Fruit fly (Drosophila melanogaster): ENCODE measurements around the gene CG7296.

Gene CG7296

DNA sequence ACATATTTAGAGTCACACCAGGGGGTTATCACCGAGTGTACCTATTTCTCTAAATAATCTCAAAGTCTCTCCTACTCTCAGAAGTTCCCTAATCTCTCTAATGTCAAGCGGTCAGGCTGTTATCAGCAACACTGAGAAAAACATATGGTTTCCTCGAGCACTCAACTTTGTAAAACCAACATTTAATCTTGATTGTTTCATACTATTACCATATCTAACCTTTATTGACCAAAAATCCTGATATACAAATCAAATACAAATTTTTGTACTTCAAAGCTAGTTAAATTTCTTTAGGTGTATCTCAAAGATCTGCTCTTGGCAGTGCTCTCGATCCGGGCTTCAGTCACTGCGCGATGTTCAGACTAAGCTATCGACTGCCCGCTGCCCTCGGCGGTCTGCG, 16.4 kb upstream of the CG7296 start, which contains the start of gene CG6415:
TSS of gene CG6415 (plus strand) at position 341 of the 400 bp plus-strand sequence.
- TF ChIP-seq psq (optimal IDR thresholded peaks at IDR 0.05): no peak

DNA sequence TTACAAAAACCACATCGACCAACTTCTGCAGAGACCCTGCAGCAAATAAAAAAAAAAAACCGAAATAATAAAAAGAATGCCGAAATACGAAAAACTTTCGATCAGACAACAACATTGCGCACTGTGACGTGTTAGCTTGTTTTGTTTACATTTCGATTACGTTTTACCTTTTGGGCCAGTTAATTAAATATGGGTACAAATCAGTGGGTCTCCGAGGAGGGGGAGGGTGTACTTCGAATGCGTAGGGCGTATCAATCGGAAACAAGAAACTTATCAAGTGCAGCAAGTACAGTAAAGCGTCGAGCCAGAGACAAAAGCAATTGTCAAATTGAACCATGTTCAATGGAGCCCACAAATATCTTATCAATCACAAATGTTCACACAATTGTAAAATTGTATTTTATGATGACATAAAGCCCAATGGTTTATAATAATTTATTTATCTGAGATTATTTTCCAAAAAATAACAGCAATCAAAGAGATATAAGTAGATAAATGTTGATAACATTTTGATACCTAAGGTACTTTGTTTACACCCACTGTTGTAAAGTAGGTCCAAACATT, 14.7 kb upstream of the CG7296 start, which contains the start of gene Lip1:
TSS of gene Lip1 (minus strand) at position 46 of the 564 bp plus-strand sequence.
- no peak for TF ChIP-seq EcR (GFP tag; optimal IDR thresholded peaks at IDR 0.05)
- TF ChIP-seq CG8478 (optimal IDR thresholded peaks at IDR 0.05): no peak
- no peak for TF ChIP-seq pan (optimal IDR thresholded peaks at IDR 0.05)
- no peak for TF ChIP-seq psq (optimal IDR thresholded peaks at IDR 0.05)
- no peak for TF ChIP-seq Dll (optimal IDR thresholded peaks at IDR 0.05)
- TF ChIP-seq usp (GFP tag; optimal IDR thresholded peaks at IDR 0.05): no peak

DNA sequence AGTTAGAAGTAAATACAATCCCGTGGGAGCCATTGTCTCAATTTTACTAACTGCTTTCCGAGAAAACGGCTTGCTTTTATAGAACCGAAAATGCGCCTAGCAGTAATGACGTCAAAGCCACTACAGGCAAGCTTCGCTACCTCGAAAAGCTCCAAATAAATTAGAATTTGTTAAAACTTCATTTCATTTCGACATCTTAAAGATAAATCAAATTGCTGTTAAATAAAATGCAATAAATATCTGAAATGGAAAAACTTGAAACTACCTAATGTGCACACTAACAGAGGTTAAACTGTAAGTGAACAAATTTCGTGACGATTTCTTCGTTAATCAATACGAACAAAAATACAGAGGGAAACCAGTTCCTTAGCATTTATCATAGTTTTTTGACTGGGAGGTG, 11.1 kb upstream of the CG7296 start, which contains the start of gene CG7300:
TSS of gene CG7300 (minus strand) at position 52 of the 400 bp plus-strand sequence.
- TF ChIP-seq pan (optimal IDR thresholded peaks at IDR 0.05): no peak
- no peak for TF ChIP-seq Dll (optimal IDR thresholded peaks at IDR 0.05)
- no peak for TF ChIP-seq CG8478 (optimal IDR thresholded peaks at IDR 0.05)
- no peak for TF ChIP-seq EcR (GFP tag; optimal IDR thresholded peaks at IDR 0.05)
- TF ChIP-seq psq (optimal IDR thresholded peaks at IDR 0.05): no peak
- no peak for TF ChIP-seq usp (GFP tag; optimal IDR thresholded peaks at IDR 0.05)

DNA sequence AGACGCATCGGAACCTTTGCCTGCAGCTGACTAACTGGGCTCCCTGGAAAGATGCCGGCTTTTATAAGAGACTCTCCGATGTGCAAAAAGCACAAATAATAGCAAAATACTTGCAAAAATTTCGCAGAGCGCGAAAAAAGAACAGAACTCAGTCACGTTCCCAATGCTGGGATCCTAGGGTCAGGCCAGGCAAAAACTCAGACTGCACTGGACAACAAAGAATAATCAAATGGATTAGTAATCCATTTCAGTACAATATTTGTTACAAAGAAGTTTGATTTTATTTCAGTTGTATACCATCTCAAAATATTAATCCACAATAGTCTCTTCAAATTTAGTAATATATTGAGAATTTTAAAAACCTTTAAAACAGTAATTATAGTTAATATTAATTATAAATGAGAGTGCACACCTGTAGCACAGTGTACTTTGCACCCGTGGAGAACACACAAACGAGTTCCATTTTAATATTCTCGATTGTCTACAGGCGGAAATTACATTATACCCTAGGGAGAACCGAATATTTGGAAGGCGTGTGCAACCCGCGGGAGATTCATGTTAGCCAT, 7.3 kb upstream of the CG7296 start, which contains the start of gene CG17108:
TSS of gene CG17108 (minus strand) at position 51 of the 566 bp plus-strand sequence.
- no peak for TF ChIP-seq Dll (optimal IDR thresholded peaks at IDR 0.05)
- no peak for TF ChIP-seq psq (optimal IDR thresholded peaks at IDR 0.05)
- TF ChIP-seq pan (optimal IDR thresholded peaks at IDR 0.05): no peak
- no peak for TF ChIP-seq usp (GFP tag; optimal IDR thresholded peaks at IDR 0.05)
- no peak for TF ChIP-seq CG8478 (optimal IDR thresholded peaks at IDR 0.05)
- no peak for TF ChIP-seq EcR (GFP tag; optimal IDR thresholded peaks at IDR 0.05)

- TF ChIP-seq CG8478 (optimal IDR thresholded peaks at IDR 0.05) (no peak), pan (optimal IDR thresholded peaks at IDR 0.05) (no peak), Dll (optimal IDR thresholded peaks at IDR 0.05) (no peak), psq (optimal IDR thresholded peaks at IDR 0.05) (no peak), usp (GFP tag; optimal IDR thresholded peaks at IDR 0.05) (no peak), EcR (GFP tag; optimal IDR thresholded peaks at IDR 0.05) (no peak)
These were observed 6.2 kb upstream of the CG7296 start for dm6 chr2L:10693018-10693417.

DNA sequence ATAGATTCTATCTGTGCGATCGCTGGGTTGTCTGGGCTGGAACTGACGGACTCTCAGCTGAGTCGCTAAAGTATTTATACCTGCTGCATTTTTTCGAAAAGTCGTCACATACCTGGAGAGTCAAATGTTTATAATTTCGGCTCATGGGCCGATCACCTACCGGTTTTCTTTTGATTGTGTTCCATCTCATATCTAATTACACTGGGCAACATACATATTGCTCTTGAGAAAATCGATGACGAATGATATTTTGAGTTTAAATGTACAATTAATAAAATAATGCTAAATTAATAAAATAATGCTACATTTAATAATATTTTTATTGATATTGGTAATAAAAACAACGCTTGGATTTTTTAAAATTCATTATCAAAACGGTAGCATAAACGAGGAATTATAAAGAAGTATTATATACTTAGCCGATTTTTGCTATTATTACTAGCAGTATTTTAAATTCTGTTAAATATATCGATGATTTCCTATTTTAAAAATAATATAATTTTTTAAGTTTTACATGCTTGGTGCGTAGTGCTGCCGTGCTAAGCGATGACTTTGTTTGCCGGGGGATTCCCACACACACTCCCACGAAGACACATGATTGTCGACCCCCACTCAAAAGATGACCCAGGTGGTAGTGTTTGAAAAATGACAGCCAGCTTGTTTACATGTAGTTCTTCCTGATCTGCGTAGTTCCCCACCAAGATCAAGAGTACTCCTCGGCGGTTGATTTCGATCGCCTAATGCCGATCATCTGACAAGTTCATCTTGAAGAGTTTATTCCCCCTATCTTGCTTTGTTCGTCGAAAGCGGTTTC, 2.6 kb upstream of the CG7296 start, which contains the start of gene CG7294:
TSS of gene CG7294 (minus strand) at position 51 of the 814 bp plus-strand sequence.
- TF ChIP-seq Dll (optimal IDR thresholded peaks at IDR 0.05): no peak
- TF ChIP-seq psq (optimal IDR thresholded peaks at IDR 0.05): no peak
- TF ChIP-seq pan (optimal IDR thresholded peaks at IDR 0.05): no peak
- TF ChIP-seq usp (GFP tag; optimal IDR thresholded peaks at IDR 0.05): no peak
- no peak for TF ChIP-seq CG8478 (optimal IDR thresholded peaks at IDR 0.05)
- TF ChIP-seq EcR (GFP tag; optimal IDR thresholded peaks at IDR 0.05): no peak

DNA sequence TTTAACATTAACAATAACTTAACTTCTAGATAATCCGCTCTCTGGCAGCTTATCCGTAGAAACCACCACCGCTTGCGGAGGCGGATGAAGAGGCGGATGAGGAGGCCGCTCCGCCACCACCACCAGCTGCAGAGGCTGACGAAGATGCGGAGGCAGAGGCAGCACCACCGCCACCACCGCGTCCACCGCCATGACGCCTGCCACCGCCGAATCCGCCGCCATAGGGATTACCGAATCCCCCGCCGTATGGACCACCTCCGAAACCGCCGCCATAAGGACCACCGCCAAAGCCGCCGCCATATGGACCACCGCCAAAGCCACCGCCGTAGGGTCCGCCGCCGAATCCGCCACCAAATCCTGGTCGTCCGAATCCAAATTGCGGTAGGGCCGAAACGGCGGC, 1.9 kb upstream of the CG7296 start:
- TF ChIP-seq pan (optimal IDR thresholded peaks at IDR 0.05): no peak
- TF ChIP-seq Dll (optimal IDR thresholded peaks at IDR 0.05): no peak
- TF ChIP-seq EcR (GFP tag; optimal IDR thresholded peaks at IDR 0.05): no peak
- no peak for TF ChIP-seq usp (GFP tag; optimal IDR thresholded peaks at IDR 0.05)
- no peak for TF ChIP-seq CG8478 (optimal IDR thresholded peaks at IDR 0.05)
- no peak for TF ChIP-seq psq (optimal IDR thresholded peaks at IDR 0.05)

dm6 chr2L:10687794-10688185, 924 bp upstream of the CG7296 start:
- TF ChIP-seq CG8478 (optimal IDR thresholded peaks at IDR 0.05) (no peak), EcR (GFP tag; optimal IDR thresholded peaks at IDR 0.05) (no peak), Dll (optimal IDR thresholded peaks at IDR 0.05) (no peak), usp (GFP tag; optimal IDR thresholded peaks at IDR 0.05) (no peak), pan (optimal IDR thresholded peaks at IDR 0.05) (no peak), psq (optimal IDR thresholded peaks at IDR 0.05) (no peak)

DNA sequence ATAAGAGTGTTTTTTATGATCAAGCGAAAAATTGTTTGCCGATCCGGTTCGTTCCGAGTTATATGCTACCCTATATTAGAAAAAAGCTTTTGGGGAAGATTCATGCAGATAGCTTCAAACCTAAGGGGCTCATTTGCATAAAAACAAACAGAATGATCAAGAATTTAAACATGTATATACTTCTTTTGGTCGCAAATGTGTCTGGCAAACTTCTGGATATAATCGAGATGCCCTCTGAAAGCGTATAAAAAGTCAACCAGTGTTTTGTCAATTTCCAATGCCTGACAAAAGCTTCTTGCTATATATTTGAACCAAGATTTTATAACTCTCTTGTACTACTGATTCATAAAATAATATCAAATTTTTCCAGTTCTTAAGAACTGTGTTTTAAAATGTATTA, 1.2 kb downstream of the CG7296 start:
- no peak for TF ChIP-seq Dll (optimal IDR thresholded peaks at IDR 0.05)
- TF ChIP-seq CG8478 (optimal IDR thresholded peaks at IDR 0.05): no peak
- TF ChIP-seq usp (GFP tag; optimal IDR thresholded peaks at IDR 0.05): no peak
- no peak for TF ChIP-seq pan (optimal IDR thresholded peaks at IDR 0.05)
- TF ChIP-seq psq (optimal IDR thresholded peaks at IDR 0.05): no peak

DNA sequence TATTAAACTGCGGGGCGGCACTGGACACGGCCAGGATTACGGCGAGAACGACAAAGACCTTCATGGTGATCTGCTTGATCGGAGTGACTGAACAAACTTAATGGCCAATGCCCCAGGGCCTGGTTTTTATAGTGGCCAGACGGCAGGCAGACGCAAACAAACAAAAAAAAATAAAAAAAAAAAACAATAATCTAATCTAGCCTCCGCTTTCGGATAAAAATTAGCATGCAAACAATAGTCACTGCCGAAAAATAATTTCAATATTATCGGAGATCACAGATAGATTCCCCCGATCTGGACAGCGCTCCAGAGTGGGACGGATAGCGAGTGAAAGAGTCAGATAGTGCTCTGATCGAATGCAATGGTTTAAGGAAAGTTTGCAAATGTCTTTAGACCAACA, 2.6 kb downstream of the CG7296 start, which contains the start of gene CG7299:
TSS of gene CG7299 (minus strand) at position 101 of the 400 bp plus-strand sequence.
- TF ChIP-seq EcR (GFP tag; optimal IDR thresholded peaks at IDR 0.05) (no peak), Dll (optimal IDR thresholded peaks at IDR 0.05) (no peak), CG8478 (optimal IDR thresholded peaks at IDR 0.05) (no peak), psq (optimal IDR thresholded peaks at IDR 0.05) (no peak), pan (optimal IDR thresholded peaks at IDR 0.05) (no peak), usp (GFP tag; optimal IDR thresholded peaks at IDR 0.05) (no peak)

- TF ChIP-seq CG8478 (optimal IDR thresholded peaks at IDR 0.05) (no peak), psq (optimal IDR thresholded peaks at IDR 0.05) (no peak), usp (GFP tag; optimal IDR thresholded peaks at IDR 0.05) (no peak), EcR (GFP tag; optimal IDR thresholded peaks at IDR 0.05) (no peak), Dll (optimal IDR thresholded peaks at IDR 0.05) (no peak), pan (optimal IDR thresholded peaks at IDR 0.05) (no peak)
These were observed 4.0 kb downstream of the CG7296 start for dm6 chr2L:10682912-10683311.

- TF ChIP-seq EcR (GFP tag; optimal IDR thresholded peaks at IDR 0.05): no peak
- no peak for TF ChIP-seq pan (optimal IDR thresholded peaks at IDR 0.05)
- TF ChIP-seq usp (GFP tag; optimal IDR thresholded peaks at IDR 0.05): no peak
- no peak for TF ChIP-seq CG8478 (optimal IDR thresholded peaks at IDR 0.05)
- no peak for TF ChIP-seq Dll (optimal IDR thresholded peaks at IDR 0.05)
- TF ChIP-seq psq (optimal IDR thresholded peaks at IDR 0.05): no peak
These were observed 4.7 kb downstream of the CG7296 start for dm6 chr2L:10682197-10682596.

Data from whole organism.